Worm (Caenorhabditis elegans) whole organism, early embryonic: ENCODE data around the gene egrh-3.

Source experiments
- B0310.2 ChIP-seq: sonication (generic microtip); optimal IDR thresholded peaks from 2 replicates; lab custom pipeline; 2016; ENCODE audit warnings: mild to moderate bottlenecking, missing genetic modification characterization, missing compliant biosample characterization
- F13C5.2 ChIP-seq: sonication (generic microtip); optimal IDR thresholded peaks from 2 replicates; lab custom pipeline; 2017; ENCODE audit warnings: mild to moderate bottlenecking, missing genetic modification characterization, inconsistent platforms, missing compliant biosample characterization
- aly-1 ChIP-seq: sonication (generic microtip); optimal IDR thresholded peaks from 2 replicates; lab custom pipeline; 2016; ENCODE audit warnings: missing genetic modification characterization, missing compliant biosample characterization
- ama-1 ChIP-seq: fragments of 150-350 bp; optimal IDR thresholded peaks from 2 replicates; lab custom pipeline; 2014
- ceh-13 ChIP-seq: fragments of 200-800 bp; sonication (Bioruptor generic); optimal IDR thresholded peaks from 2 replicates; lab custom pipeline; 2018; ENCODE audit warnings: mild to moderate bottlenecking, missing genetic modification characterization, missing compliant biosample characterization
- ceh-36 ChIP-seq: sonication (generic microtip); optimal IDR thresholded peaks from 2 replicates; lab custom pipeline; 2016; ENCODE audit warnings: missing genetic modification characterization, inconsistent platforms, missing compliant biosample characterization
- ets-7 ChIP-seq: sonication (generic microtip); optimal IDR thresholded peaks from 2 replicates; lab custom pipeline; 2016; ENCODE audit warnings: missing genotype, missing genetic modification characterization, missing compliant biosample characterization
- flt-1 ChIP-seq: fragments of 200-800 bp; sonication (Bioruptor generic); IDR thresholded peaks from 2 replicates; pipeline ENCODE4 v1.3.6; 2022; ENCODE audit warnings: missing genetic modification characterization, missing compliant biosample characterization
- hmbx-1 ChIP-seq: sonication (generic microtip); optimal IDR thresholded peaks from 2 replicates; lab custom pipeline; 2016; ENCODE audit warnings: mild to moderate bottlenecking, missing genetic modification characterization, missing compliant biosample characterization
- hmg-4 ChIP-seq: fragments of 200-800 bp; sonication (Bioruptor generic); optimal IDR thresholded peaks from 2 replicates; lab custom pipeline; 2018; ENCODE audit warnings: mild to moderate bottlenecking, missing genetic modification characterization, missing compliant biosample characterization
- hnd-1 ChIP-seq: sonication (generic microtip); optimal IDR thresholded peaks from 2 replicates; lab custom pipeline; 2016; ENCODE audit warnings: missing genetic modification characterization, missing compliant biosample characterization
- pes-1 ChIP-seq: fragments of 200-800 bp; sonication (Bioruptor generic); IDR thresholded peaks from 2 replicates; pipeline ENCODE4 v1.3.6; 2022; ENCODE audit warnings: missing genetic modification reagents, missing genetic modification characterization, missing compliant biosample characterization
- scrt-1 ChIP-seq: fragments of 200-800 bp; sonication (Bioruptor generic); IDR thresholded peaks from 2 replicates; pipeline ENCODE4 v1.3.6; 2022; ENCODE audit warnings: missing genetic modification characterization, missing compliant biosample characterization
- sea-1 ChIP-seq: fragments of 200-800 bp; sonication (Bioruptor generic); conservative IDR thresholded peaks from 2 replicates; pipeline ENCODE4 v1.3.6; 2022; ENCODE audit warnings: missing genetic modification characterization, missing compliant biosample characterization
- tbx-11 ChIP-seq: fragments of 200-800 bp; sonication (Bioruptor generic); IDR thresholded peaks from 2 replicates; pipeline ENCODE4 v1.3.6; 2022; ENCODE audit warnings: missing genetic modification characterization, missing compliant biosample characterization
- tbx-37 ChIP-seq: fragments of 200-800 bp; sonication (Bioruptor generic); conservative IDR thresholded peaks from 2 replicates; pipeline ENCODE4 v1.3.6; 2022; ENCODE audit warnings: missing genetic modification reagents, missing genetic modification characterization, missing compliant biosample characterization
- tra-4 ChIP-seq: sonication (generic microtip); optimal IDR thresholded peaks from 2 replicates; lab custom pipeline; 2017; ENCODE audit warnings: missing genetic modification characterization, missing compliant biosample characterization

Gene egrh-3

DNA sequence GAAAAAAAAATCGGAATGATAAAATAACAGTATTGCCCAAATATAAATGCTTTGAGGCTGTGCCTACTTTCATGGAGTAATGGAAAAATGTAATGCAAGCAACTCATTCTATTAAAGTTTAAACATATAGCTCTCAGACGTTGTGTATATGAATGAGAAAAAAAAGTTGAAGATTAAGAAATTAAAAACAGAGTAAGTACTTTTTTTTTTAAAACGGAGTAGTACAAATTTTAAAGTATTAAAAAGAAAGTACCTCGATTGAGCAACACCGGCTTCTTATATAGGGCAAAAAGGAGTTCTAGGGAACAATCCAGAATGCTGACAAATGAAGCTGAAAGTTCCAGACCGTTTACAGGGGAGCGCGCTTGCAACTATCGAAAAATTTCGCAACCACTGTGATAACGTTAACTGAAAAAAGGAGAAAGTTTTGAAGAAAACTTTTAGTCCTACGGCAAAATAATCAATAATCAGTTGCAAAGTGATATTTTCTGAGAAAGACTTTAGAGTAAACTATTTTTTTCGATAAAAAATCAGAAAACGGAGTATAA is 22.6 kb upstream of the egrh-3 start:
- TF ChIP-seq ama-1 (lab: Kevin White, UChicago): no peak
- no peak for TF ChIP-seq tbx-11 (GFP tag; lab: Robert Waterston, UW)
- TF ChIP-seq pes-1 (GFP tag; lab: Robert Waterston, UW): no peak
- no peak for TF ChIP-seq B0310.2 (tag; lab: Kevin White, UChicago)
- TF ChIP-seq sea-1 (GFP tag; lab: Robert Waterston, UW): no peak
- TF ChIP-seq flt-1 (GFP tag; lab: Robert Waterston, UW): no peak
- no peak for TF ChIP-seq hmbx-1 (tag; lab: Kevin White, UChicago)
- TF ChIP-seq ceh-36 (tag; lab: Kevin White, UChicago): no peak

- TF ChIP-seq ceh-36 (tag; lab: Kevin White, UChicago): no peak
Measured at ce11 chrIV:2710203-2710935, 21.8 kb upstream of the egrh-3 start, which contains the start of gene Y94H6A.10. TSS of gene Y94H6A.10 (minus strand) at chrIV:2710666.

ce11 chrIV:2709590-2710201 is 21.1 kb upstream of the egrh-3 start:
- TF ChIP-seq sea-1 (GFP tag; lab: Robert Waterston, UW): no peak
- TF ChIP-seq ama-1 (lab: Kevin White, UChicago): no peak

DNA sequence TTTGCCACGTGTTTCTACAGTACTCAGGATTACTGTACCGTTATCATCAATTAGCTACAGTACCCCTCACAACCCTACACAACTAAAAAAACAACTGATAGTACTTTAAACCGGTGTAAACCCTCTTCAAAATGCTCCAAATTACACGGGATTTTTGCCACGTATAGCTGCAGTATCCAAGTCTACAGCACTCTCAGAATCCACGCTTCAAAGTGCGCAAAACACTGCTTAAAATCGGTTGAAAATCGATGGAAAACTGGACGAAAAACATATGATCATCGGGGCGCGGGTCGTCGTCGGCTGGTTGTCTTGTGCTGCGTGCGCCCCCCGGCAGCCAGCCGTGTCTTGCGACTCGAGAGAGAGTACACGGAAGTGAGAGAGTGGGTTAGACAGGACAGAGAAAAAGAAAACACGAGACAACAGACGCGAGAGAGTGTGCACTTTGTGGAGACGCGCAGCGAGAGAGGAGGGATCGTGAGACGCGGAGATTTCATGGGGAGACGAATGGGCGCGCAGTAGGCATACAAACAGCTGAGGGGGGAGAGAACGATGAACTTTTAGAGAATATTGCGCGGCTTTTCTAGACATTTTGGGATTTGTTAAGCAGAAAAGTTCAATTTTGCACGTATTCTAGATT is 19.9 kb upstream of the egrh-3 start:
- no peak for TF ChIP-seq tbx-37
- TF ChIP-seq hnd-1 (tag; lab: Kevin White, UChicago): no peak
- TF ChIP-seq ceh-13 (GFP tag; lab: Kevin White, UChicago): no peak
- no peak for TF ChIP-seq ets-7 (tag; lab: Kevin White, UChicago)
- peak; percentile 24 for TF ChIP-seq hmg-4 (GFP tag; lab: Kevin White, UChicago)
- no peak for TF ChIP-seq pes-1 (GFP tag; lab: Robert Waterston, UW)
- no peak for TF ChIP-seq tra-4 (tag; lab: Kevin White, UChicago)
- no peak for TF ChIP-seq flt-1 (GFP tag; lab: Robert Waterston, UW)
- no peak for TF ChIP-seq hmbx-1 (tag; lab: Kevin White, UChicago)
- TF ChIP-seq ceh-36 (tag; lab: Kevin White, UChicago): no peak
- peak; percentile 29 for TF ChIP-seq F13C5.2

- no peak for TF ChIP-seq ets-7 (tag; lab: Kevin White, UChicago)
- TF ChIP-seq pes-1 (GFP tag; lab: Robert Waterston, UW): no peak
Measured at ce11 chrIV:2707012-2707411, 18.4 kb upstream of the egrh-3 start, which contains the start of gene ubc-8. TSS of gene ubc-8 (minus strand) at chrIV:2707238.

DNA sequence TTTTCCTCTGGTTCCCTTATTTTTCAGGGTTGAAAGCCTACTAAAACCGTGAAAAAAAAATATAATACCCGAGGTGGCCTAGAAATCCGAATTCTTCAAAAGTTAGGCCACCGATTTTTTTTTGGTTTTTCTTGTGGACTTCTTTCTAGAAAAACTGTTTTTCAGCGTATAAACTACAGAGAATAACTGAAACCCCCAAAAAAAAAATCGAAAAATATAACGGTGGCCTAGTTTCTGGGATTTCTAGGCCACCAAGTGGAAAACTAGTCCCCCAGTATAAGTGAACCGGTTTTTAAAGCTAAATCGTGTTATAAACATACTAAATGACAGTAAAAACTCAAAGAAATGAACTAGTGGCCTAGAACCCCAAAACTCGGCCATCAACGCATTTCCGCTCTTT is 17.1 kb upstream of the egrh-3 start:
- no peak for TF ChIP-seq flt-1 (GFP tag; lab: Robert Waterston, UW)
- TF ChIP-seq ets-7 (tag; lab: Kevin White, UChicago): no peak
- no peak for TF ChIP-seq hmbx-1 (tag; lab: Kevin White, UChicago)
- TF ChIP-seq aly-1 (tag; lab: Kevin White, UChicago): no peak

ce11 chrIV:2703927-2704401 is 15.4 kb upstream of the egrh-3 start, which contains the start of gene Y94H6A.5:
TSS of gene Y94H6A.5 (minus strand) at chrIV:2703977.
- TF ChIP-seq scrt-1 (GFP tag; lab: Robert Waterston, UW) (no peak), F13C5.2 (peak; percentile 51)

- TF ChIP-seq pes-1 (GFP tag; lab: Robert Waterston, UW) (no peak), aly-1 (tag; lab: Kevin White, UChicago) (no peak), ama-1 (lab: Kevin White, UChicago) (no peak), B0310.2 (tag; lab: Kevin White, UChicago) (no peak), scrt-1 (GFP tag; lab: Robert Waterston, UW) (no peak), ceh-36 (tag; lab: Kevin White, UChicago) (no peak)
Measured at ce11 chrIV:2680281-2680680, 8.3 kb downstream of the egrh-3 start.

DNA sequence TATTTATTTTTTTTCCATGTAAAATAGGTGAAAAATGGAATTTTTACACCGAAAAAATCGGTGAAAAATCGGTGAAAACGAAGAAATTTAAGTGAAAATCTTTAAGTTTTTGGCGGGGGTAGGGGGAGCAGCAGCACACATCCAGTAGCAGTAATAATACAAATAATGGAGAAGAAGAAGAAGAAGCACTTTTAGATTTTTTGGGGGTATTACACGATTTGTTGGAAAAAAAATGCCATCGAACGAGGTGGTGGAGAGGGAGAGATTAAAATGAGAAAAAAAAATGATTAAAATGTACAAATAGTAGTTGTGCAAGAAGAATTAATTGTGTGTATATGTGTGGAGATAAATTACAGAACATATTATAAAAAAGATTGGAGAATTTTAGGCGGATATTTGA is 10.4 kb downstream of the egrh-3 start:
- no peak for TF ChIP-seq ceh-13 (GFP tag; lab: Kevin White, UChicago)
- no peak for TF ChIP-seq sea-1 (GFP tag; lab: Robert Waterston, UW)
- TF ChIP-seq ceh-36 (tag; lab: Kevin White, UChicago): no peak
- no peak for TF ChIP-seq tbx-37
- no peak for TF ChIP-seq B0310.2 (tag; lab: Kevin White, UChicago)
- TF ChIP-seq flt-1 (GFP tag; lab: Robert Waterston, UW): no peak
- no peak for TF ChIP-seq tra-4 (tag; lab: Kevin White, UChicago)
- TF ChIP-seq hmg-4 (GFP tag; lab: Kevin White, UChicago): no peak
- no peak for TF ChIP-seq ets-7 (tag; lab: Kevin White, UChicago)
- no peak for TF ChIP-seq aly-1 (tag; lab: Kevin White, UChicago)
- no peak for TF ChIP-seq scrt-1 (GFP tag; lab: Robert Waterston, UW)
- no peak for TF ChIP-seq ama-1 (lab: Kevin White, UChicago)
- no peak for TF ChIP-seq pes-1 (GFP tag; lab: Robert Waterston, UW)
- TF ChIP-seq hnd-1 (tag; lab: Kevin White, UChicago): no peak
- no peak for TF ChIP-seq tbx-11 (GFP tag; lab: Robert Waterston, UW)
- no peak for TF ChIP-seq hmbx-1 (tag; lab: Kevin White, UChicago)
- TF ChIP-seq F13C5.2: no peak
